Fruit fly (Drosophila melanogaster): Measurements from ENCODE around the gene Or1a.

- TF ChIP-seq EcR (GFP tag; optimal IDR thresholded peaks at IDR 0.05) (no peak), fd96Ca (GFP tag; IDR thresholded peaks at IDR 0.05) (no peak), CG14655 (GFP tag; optimal IDR thresholded peaks at IDR 0.05) (no peak), CG17806 (tag; optimal IDR thresholded peaks at IDR 0.05) (no peak), CG8159 (tag; optimal IDR thresholded peaks at IDR 0.05) (no peak), CG32121 (GFP tag; IDR thresholded peaks at IDR 0.05) (no peak), Pif1B (GFP tag; optimal IDR thresholded peaks at IDR 0.05) (no peak), Ets98B (GFP tag; IDR thresholded peaks at IDR 0.05) (no peak), D1 (tag; optimal IDR thresholded peaks at IDR 0.05) (no peak), CG15710 (tag; optimal IDR thresholded peaks at IDR 0.05) (no peak)
Measured at dm6 chrX:276569-276968, 38.4 kb upstream of the Or1a start.

All from whole organism, pupa.